Worm (Caenorhabditis elegans): Measurements from ENCODE around the gene C02G6.3.

- TF ChIP-seq him-1 (tag; optimal IDR thresholded peaks at IDR 0.05): no peak
- TF ChIP-seq dao-5 (tag; optimal IDR thresholded peaks at IDR 0.05): no peak
- no peak for TF ChIP-seq W03F9.2 (tag; optimal IDR thresholded peaks at IDR 0.05)
Observed at ce11 chrV:5895021-5895420, 14.9 kb downstream of the C02G6.3 start, which contains the start of gene grd-9.
